Fruit fly (Drosophila melanogaster): ENCODE results near the gene CG12268.

The CG12268 gene

dm6 chr3R:23942965-23943413 is 5.2 kb downstream of the CG12268 start, which contains the start of gene Gdh (continued):
- TF ChIP-seq CG13424 (tag; optimal IDR thresholded peaks at IDR 0.05) (peak; percentile 5), CG34422 (GFP tag; IDR thresholded peaks at IDR 0.05) (peak; percentile 75; the same call in 1 of the 3 replicates), Mad (GFP tag; optimal IDR thresholded peaks at IDR 0.05) (no peak), CG11093 (GFP tag; IDR thresholded peaks at IDR 0.05) (no peak), lbe (GFP tag; optimal IDR thresholded peaks at IDR 0.05) (peak; percentile 33), CG18011 (GFP tag; optimal IDR thresholded peaks at IDR 0.05) (no peak), sd (tag; optimal IDR thresholded peaks at IDR 0.05) (peak; percentile 40), gfzf (GFP tag; optimal IDR thresholded peaks at IDR 0.05) (no peak), gem (tag; optimal IDR thresholded peaks at IDR 0.05) (no peak), peb (GFP tag; IDR thresholded peaks at IDR 0.05) (no peak), ase (GFP tag; IDR thresholded peaks at IDR 0.05) (no peak), CG16815 (GFP tag; optimal IDR thresholded peaks at IDR 0.05) (no peak), CG11398 (GFP tag; optimal IDR thresholded peaks at IDR 0.05) (no peak), CG8478 (optimal IDR thresholded peaks at IDR 0.05) (no peak), gcm (GFP tag; optimal IDR thresholded peaks at IDR 0.05) (no peak), ttk (GFP tag; IDR thresholded peaks at IDR 0.05) (no peak), ssp (GFP tag; IDR thresholded peaks at IDR 0.05) (no peak), CG12391 (tag; optimal IDR thresholded peaks at IDR 0.05) (peak; percentile 8), CG10267 (tag; optimal IDR thresholded peaks at IDR 0.05) (no peak), D19B (GFP tag; optimal IDR thresholded peaks at IDR 0.05) (no peak), Adf1 (GFP tag; IDR thresholded peaks at IDR 0.05) (peak; percentile 69; the same call in 1 of the 2 replicates), inv (GFP tag; IDR thresholded peaks at IDR 0.05; ENCODE audit: partially characterized antibody) (peak; percentile 37; the same call in 1 of the 2 replicates), CG18476 (GFP tag; optimal IDR thresholded peaks at IDR 0.05) (no peak), CG6791 (GFP tag; IDR thresholded peaks at IDR 0.05; ENCODE audit: partially characterized antibody) (no peak), seq (GFP tag; IDR thresholded peaks at IDR 0.05) (peak; percentile 38; the same call in 1 of the 2 replicates), Dbx (GFP tag; IDR thresholded peaks at IDR 0.05) (peak; percentile 59; the same call in 2 of the 3 replicates), gsb-n (tag; optimal IDR thresholded peaks at IDR 0.05) (no peak), klu (GFP tag; IDR thresholded peaks at IDR 0.05) (no peak), CkIIα-i1 (GFP tag; IDR thresholded peaks at IDR 0.05) (no peak), stwl (tag; optimal IDR thresholded peaks at IDR 0.05) (no peak), tgo (GFP tag; IDR thresholded peaks at IDR 0.05) (no peak), corto (GFP tag; optimal IDR thresholded peaks at IDR 0.05) (no peak), hth (optimal IDR thresholded peaks at IDR 0.05) (no peak), CG31365 (tag; optimal IDR thresholded peaks at IDR 0.05) (peak; percentile 15), Dfd (GFP tag; optimal IDR thresholded peaks at IDR 0.05) (no peak), CG13894 (tag; optimal IDR thresholded peaks at IDR 0.05) (peak; percentile 43), CG17328 (GFP tag; IDR thresholded peaks at IDR 0.05) (peak; percentile 32; the same call in 1 of the 2 replicates), CG12744 (GFP tag; optimal IDR thresholded peaks at IDR 0.05) (no peak), nmo (GFP tag; optimal IDR thresholded peaks at IDR 0.05) (no peak), NC2β (GFP tag; optimal IDR thresholded peaks at IDR 0.05) (no peak), Doc2 (GFP tag; IDR thresholded peaks at IDR 0.05) (no peak), nom (GFP tag; optimal IDR thresholded peaks at IDR 0.05) (peak; percentile 72), BtbVII (GFP tag; optimal IDR thresholded peaks at IDR 0.05) (peak; percentile 21), CG4854 (GFP tag; optimal IDR thresholded peaks at IDR 0.05) (no peak), caup (GFP tag; optimal IDR thresholded peaks at IDR 0.05; ENCODE audit: severe bottlenecking) (peak; percentile 64), Sox102F (GFP tag; optimal IDR thresholded peaks at IDR 0.05) (no peak), ems (GFP tag; optimal IDR thresholded peaks at IDR 0.05) (peak; percentile 28), danr (GFP tag; IDR thresholded peaks at IDR 0.05) (no peak), sc (optimal IDR thresholded peaks at IDR 0.05) (no peak), sc (GFP tag; optimal IDR thresholded peaks at IDR 0.05) (no peak), CG30403 (GFP tag; optimal IDR thresholded peaks at IDR 0.05) (no peak), slou (GFP tag; optimal IDR thresholded peaks at IDR 0.05) (no peak)

Data from whole organism, embryonic.